Fruit fly (Drosophila melanogaster) whole organism, wandering third instar larva: ENCODE results near the gene CG34462.
A peak's percentile ranks its signal among the peaks of the same experiment; 100 is the strongest.

Source experiments
- Abd-B ChIP-seq: fragments of >200 bp; optimal IDR thresholded peaks from 2 replicates; lab custom pipeline; 2017; ENCODE audit warnings: missing biosample characterization, missing genetic modification characterization
- CG32264 ChIP-seq: fragments of 200-800 bp; sonication (Bioruptor generic); optimal IDR thresholded peaks from 2 replicates; lab custom pipeline; 2016; ENCODE audit warnings: missing biosample characterization, missing genetic modification characterization
- CG9705 ChIP-seq: fragments of 200-800 bp; sonication (Bioruptor generic); optimal IDR thresholded peaks from 2 replicates; lab custom pipeline; 2018; ENCODE audit warnings: missing biosample characterization, mild to moderate bottlenecking, missing genetic modification characterization
- CrebA ChIP-seq: fragments of 200-800 bp; sonication (Bioruptor generic); optimal IDR thresholded peaks from 2 replicates; lab custom pipeline; 2016; ENCODE audit warnings: missing biosample characterization, mild to moderate bottlenecking, missing genetic modification characterization, borderline replicate concordance
- Dfd ChIP-seq: fragments of >200 bp; optimal IDR thresholded peaks from 2 replicates; lab custom pipeline; 2017; ENCODE audit warnings: missing biosample characterization, missing genetic modification characterization
- Dif ChIP-seq: fragments of 200-275, 200-300 bp; sonication (Bioruptor generic); optimal IDR thresholded peaks from 2 replicates; lab custom pipeline; 2018; ENCODE audit warnings: missing biosample characterization, missing genetic modification characterization; ENCODE audit not compliant: partially characterized antibody
- GATAd ChIP-seq: sonication (Bioruptor generic); optimal IDR thresholded peaks from 2 replicates; lab custom pipeline; 2016; ENCODE audit warnings: missing biosample characterization, missing genetic modification characterization
- HLH106 ChIP-seq: fragments of 200-800 bp; optimal IDR thresholded peaks from 3 replicates; lab custom pipeline; 2019; ENCODE audit warnings: missing biosample characterization, mild to moderate bottlenecking, missing genetic modification characterization, moderate library complexity
- Hnf4 ChIP-seq: fragments of 200-800 bp; sonication (Bioruptor generic); optimal IDR thresholded peaks from 2 replicates; lab custom pipeline; 2016; ENCODE audit warnings: missing biosample characterization, mild to moderate bottlenecking, missing genetic modification characterization
- Hr78 ChIP-seq: fragments of >200 bp; optimal IDR thresholded peaks from 2 replicates; lab custom pipeline; 2017; ENCODE audit warnings: missing biosample characterization, missing genetic modification characterization
- Hr83 ChIP-seq: fragments of 200-300 bp; sonication (Bioruptor generic); optimal IDR thresholded peaks from 2 replicates; lab custom pipeline; 2016; ENCODE audit warnings: missing biosample characterization, mild to moderate bottlenecking, missing genetic modification characterization, moderate library complexity; ENCODE audit not compliant: poor library complexity, severe bottlenecking
- Jra ChIP-seq: sonication (Bioruptor generic); optimal IDR thresholded peaks from 2 replicates; lab custom pipeline; 2016; ENCODE audit warnings: missing biosample characterization, missing genetic modification characterization
- Mio ChIP-seq: sonication (Bioruptor generic); optimal IDR thresholded peaks from 2 replicates; lab custom pipeline; 2016; ENCODE audit warnings: missing biosample characterization, missing genetic modification characterization
- Myc ChIP-seq: fragments of >200 bp; optimal IDR thresholded peaks from 2 replicates; lab custom pipeline; 2017
- N ChIP-seq: fragments of >200 bp; optimal IDR thresholded peaks from 2 replicates; lab custom pipeline; 2018; ENCODE audit warnings: missing biosample characterization, missing external identifiers, missing genetic modification characterization
- OdsH ChIP-seq: fragments of 200-800 bp; sonication (Bioruptor generic); optimal IDR thresholded peaks from 2 replicates; lab custom pipeline; 2016; ENCODE audit warnings: missing biosample characterization, mild to moderate bottlenecking, missing genetic modification characterization
- Rel ChIP-seq, 2 experiments: fragments of 200-800 bp; sonication (Bioruptor generic) in 1 of 2; optimal IDR thresholded peaks; 2 replicates in 1 of 2; 3 replicates in 1 of 2; lab custom pipeline; 2016 to 2019; ENCODE audit warnings: mild to moderate bottlenecking in 2 of 2, missing biosample characterization in 2 of 2, missing genetic modification characterization in 2 of 2, moderate library complexity in 1 of 2
- Sp1 ChIP-seq: fragments of 200-800 bp; sonication (Bioruptor generic); optimal IDR thresholded peaks from 3 replicates; lab custom pipeline; 2019; ENCODE audit warnings: missing biosample characterization, mild to moderate bottlenecking, missing genetic modification characterization, moderate library complexity
- Vsx2 ChIP-seq: fragments of 200-300, 225-300 bp; sonication (Bioruptor generic); optimal IDR thresholded peaks from 2 replicates; lab custom pipeline; 2018; ENCODE audit warnings: missing biosample characterization, missing genetic modification characterization; ENCODE audit not compliant: partially characterized antibody
- br ChIP-seq: fragments of 200-800 bp; sonication (Bioruptor generic); optimal IDR thresholded peaks from 2 replicates; lab custom pipeline; 2016; ENCODE audit warnings: missing biosample characterization, missing genetic modification characterization
- brk ChIP-seq: fragments of 200-800 bp; sonication (Bioruptor generic); optimal IDR thresholded peaks from 2 replicates; lab custom pipeline; 2016; ENCODE audit warnings: missing biosample characterization, mild to moderate bottlenecking, missing genetic modification characterization
- dl ChIP-seq, 2 experiments: fragments of 175-275, 200-275 bp in 1 of 2; fragments of 200-275 bp in 1 of 2; sonication (Bioruptor generic); optimal IDR thresholded peaks; lab custom pipeline; 2018; ENCODE audit warnings: mild to moderate bottlenecking in 2 of 2, missing biosample characterization in 2 of 2, missing genetic modification characterization in 2 of 2, moderate library complexity in 2 of 2; ENCODE audit not compliant: partially characterized antibody in 2 of 2, insufficient read depth in 1 of 2
- dmrt93B ChIP-seq: fragments of 200-800 bp; sonication (Bioruptor generic); optimal IDR thresholded peaks from 2 replicates; lab custom pipeline; 2018; ENCODE audit warnings: missing biosample characterization, mild to moderate bottlenecking, missing genetic modification characterization
- dsf ChIP-seq: sonication (Bioruptor generic); optimal IDR thresholded peaks from 2 replicates; lab custom pipeline; 2016; ENCODE audit warnings: missing biosample characterization, missing genetic modification characterization, borderline replicate concordance
- ey ChIP-seq: fragments of 200-800 bp; sonication (Bioruptor generic); optimal IDR thresholded peaks from 2 replicates; lab custom pipeline; 2016; ENCODE audit warnings: missing biosample characterization, missing genetic modification characterization
- foxo ChIP-seq, 2 experiments: fragments of 200-800 bp; sonication (Bioruptor generic); optimal IDR thresholded peaks; 2 replicates in 1 of 2; 3 replicates in 1 of 2; lab custom pipeline; 2016 to 2017; ENCODE audit warnings: missing biosample characterization in 2 of 2, missing genetic modification characterization in 2 of 2
- fru ChIP-seq: fragments of 200-800 bp; sonication (Bioruptor generic); optimal IDR thresholded peaks from 3 replicates; lab custom pipeline; 2016; ENCODE audit warnings: missing biosample characterization, mild to moderate bottlenecking, missing genetic modification characterization
- h ChIP-seq: fragments of 200-800 bp; sonication (Bioruptor generic); optimal IDR thresholded peaks from 3 replicates; lab custom pipeline; 2016; ENCODE audit warnings: missing biosample characterization, mild to moderate bottlenecking, missing genetic modification characterization
- jim ChIP-seq: fragments of 175-275, 200-325 bp; sonication (Bioruptor generic); optimal IDR thresholded peaks from 2 replicates; lab custom pipeline; 2016; ENCODE audit warnings: missing biosample characterization, mild to moderate bottlenecking, missing genetic modification characterization
- lola ChIP-seq: fragments of >200 bp; optimal IDR thresholded peaks from 2 replicates; lab custom pipeline; 2017; ENCODE audit warnings: missing biosample characterization, missing genetic modification characterization
- pan ChIP-seq: fragments of >200 bp; optimal IDR thresholded peaks from 2 replicates; lab custom pipeline; 2017
- psq ChIP-seq: fragments of 200-800 bp; sonication (Bioruptor generic); optimal IDR thresholded peaks from 3 replicates; lab custom pipeline; 2017; ENCODE audit warnings: missing biosample characterization, mild to moderate bottlenecking, missing genetic modification characterization, moderate library complexity
- rgr ChIP-seq: fragments of 200-800 bp; sonication (Bioruptor generic); optimal IDR thresholded peaks from 3 replicates; lab custom pipeline; 2016; ENCODE audit warnings: missing biosample characterization, mild to moderate bottlenecking, missing genetic modification characterization
- sage ChIP-seq: fragments of 200-800 bp; sonication (Bioruptor generic); optimal IDR thresholded peaks from 2 replicates; lab custom pipeline; 2016; ENCODE audit warnings: missing biosample characterization, mild to moderate bottlenecking, missing genetic modification characterization
- sv ChIP-seq: fragments of 200-800 bp; sonication (Bioruptor generic); optimal IDR thresholded peaks from 3 replicates; lab custom pipeline; 2016; ENCODE audit warnings: missing biosample characterization, missing genetic modification characterization
- tai ChIP-seq: sonication (Bioruptor generic); optimal IDR thresholded peaks from 2 replicates; lab custom pipeline; 2016; ENCODE audit warnings: missing biosample characterization, missing genetic modification characterization
- usp ChIP-seq: fragments of >200 bp; optimal IDR thresholded peaks from 2 replicates; lab custom pipeline; 2017; ENCODE audit warnings: missing biosample characterization, missing genetic modification characterization
- woc ChIP-seq: sonication (Bioruptor generic); optimal IDR thresholded peaks from 2 replicates; lab custom pipeline; 2016; ENCODE audit warnings: missing biosample characterization, mild to moderate bottlenecking, missing genetic modification characterization

The CG34462 gene

DNA sequence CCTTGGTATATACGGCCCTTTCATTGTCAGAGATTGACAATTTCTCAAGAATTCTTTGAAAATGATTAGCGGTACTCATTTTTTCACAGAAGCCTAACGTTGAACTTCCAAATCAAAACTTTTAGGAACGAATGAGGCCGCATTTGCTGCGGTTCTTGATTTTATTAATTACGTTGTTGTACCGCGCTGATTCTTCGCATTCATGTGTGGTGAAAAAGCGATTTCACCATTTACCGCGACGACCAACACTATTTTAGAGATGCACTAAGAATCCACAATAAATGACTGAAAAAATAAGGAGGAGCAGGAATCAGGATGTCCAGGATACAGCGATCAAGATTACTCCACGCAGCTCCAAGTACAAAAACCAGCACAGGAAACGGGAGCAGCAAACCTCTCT, 24.5 kb upstream of the CG34462 start, which contains the start of the genes CG7194 and Sbp2:
TSS of gene CG7194 (minus strand) at position 148 of the 400 bp plus-strand sequence.
TSS of gene Sbp2 (plus strand) at position 246 of the 400 bp plus-strand sequence.
- no peak for TF ChIP-seq tai (GFP tag; lab: Kevin White, UChicago)
- peak; percentile 7 for TF ChIP-seq psq
- no peak for TF ChIP-seq lola (GFP tag; lab: Kevin White, UChicago)
- peak; percentile 12 for TF ChIP-seq rgr
- no peak for TF ChIP-seq ey (GFP tag; lab: Kevin White, UChicago)
- no peak for TF ChIP-seq woc
- TF ChIP-seq Hnf4, result no peak
- no peak for TF ChIP-seq Vsx2
- no peak for TF ChIP-seq N (GFP tag; lab: Kevin White, UChicago)
- peak; percentile 27 for TF ChIP-seq Myc (lab: Kevin White, UChicago)

DNA sequence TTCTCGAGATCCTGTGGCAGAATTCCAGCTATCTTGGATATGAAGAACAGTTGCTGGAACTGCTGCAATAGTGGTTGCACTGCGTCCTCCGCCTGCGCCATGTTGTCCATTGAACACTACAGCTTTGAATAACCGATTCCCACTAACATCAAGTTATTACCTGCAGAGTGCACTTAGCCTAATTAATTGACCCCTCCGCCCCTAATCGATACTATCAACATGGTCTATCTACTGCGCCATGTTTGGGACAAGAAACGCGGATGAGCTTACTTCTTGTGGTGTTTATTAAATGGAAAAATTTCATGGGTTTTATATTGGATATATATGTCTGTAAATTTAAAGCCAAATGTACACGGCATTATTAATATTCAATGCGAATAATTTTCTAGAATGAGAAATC, 21.5 kb upstream of the CG34462 start, which contains the start of gene Gr66a:
TSS of gene Gr66a (minus strand) at position 101 of the 400 bp plus-strand sequence.
- TF ChIP-seq Hnf4 (no peak), ey (GFP tag; lab: Kevin White, UChicago) (no peak), Dif (no peak), Hr83 (GFP tag; lab: Kevin White, UChicago) (no peak), br (no peak), lola (GFP tag; lab: Kevin White, UChicago) (no peak), Jra (GFP tag; lab: Kevin White, UChicago) (no peak), HLH106 (no peak), OdsH (GFP tag; lab: Kevin White, UChicago) (no peak), Hr78 (no peak), Abd-B (no peak), jim (no peak), Mio (GFP tag; lab: Kevin White, UChicago) (no peak), h (no peak)
- TF ChIP-seq, all 38 proteins: peak for 0

DNA sequence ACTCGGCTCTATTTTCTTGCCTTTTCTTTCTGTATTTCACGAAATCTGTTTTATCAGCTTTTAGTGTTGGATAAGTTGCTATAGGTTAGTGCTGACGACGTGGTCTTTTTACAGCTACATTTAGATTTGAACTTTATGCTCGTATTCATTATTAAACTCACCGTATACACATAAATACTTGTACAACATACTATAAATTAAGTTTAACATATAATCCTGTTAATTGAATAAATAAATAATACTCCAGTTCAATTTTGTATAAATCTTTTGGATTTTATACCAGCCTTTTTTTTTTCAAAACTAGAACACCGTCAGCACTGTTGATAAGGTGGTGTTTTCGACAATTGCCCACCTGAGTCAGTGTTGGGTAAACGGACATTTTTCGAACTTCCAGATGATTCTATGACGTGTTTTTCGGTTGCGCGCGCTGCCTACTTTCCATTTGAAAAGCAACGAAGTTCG, 19.5 kb upstream of the CG34462 start, which contains the start of gene BI-1:
TSS of gene BI-1 (minus strand) at position 51 of the 462 bp plus-strand sequence.
- TF ChIP-seq CG9705 (GFP tag; lab: Kevin White, UChicago), result peak; percentile 69
- no peak for TF ChIP-seq CG32264 (GFP tag; lab: Kevin White, UChicago)
- TF ChIP-seq foxo (GFP tag; optimal IDR thresholded peaks at IDR 0.05; lab: Kevin White, UChicago), result peak in 1 of 2 experiments; percentile 83
- TF ChIP-seq pan (lab: Kevin White, UChicago), result no peak
- TF ChIP-seq brk, result peak; percentile 64
- TF ChIP-seq woc, result peak; percentile 86
- no peak for TF ChIP-seq dmrt93B (GFP tag; lab: Kevin White, UChicago)
- TF ChIP-seq Hr83 (GFP tag; lab: Kevin White, UChicago), result no peak
- peak; percentile 68 for TF ChIP-seq Hnf4
- TF ChIP-seq GATAd (GFP tag; lab: Kevin White, UChicago), result no peak
- TF ChIP-seq psq, result peak; percentile 75
- TF ChIP-seq CrebA (GFP tag; lab: Kevin White, UChicago), result no peak
- peak; percentile 84 for TF ChIP-seq fru
- peak; percentile 63 for TF ChIP-seq Jra (GFP tag; lab: Kevin White, UChicago)
- TF ChIP-seq OdsH (GFP tag; lab: Kevin White, UChicago), result peak; percentile 44
- TF ChIP-seq Sp1 (GFP tag; lab: Kevin White, UChicago), result peak; percentile 79
- peak; percentile 80 for TF ChIP-seq h
- TF ChIP-seq rgr, result peak; percentile 78
- no peak for TF ChIP-seq Mio (GFP tag; lab: Kevin White, UChicago)
- no peak for TF ChIP-seq jim
- TF ChIP-seq tai (GFP tag; lab: Kevin White, UChicago), result no peak
- no peak for TF ChIP-seq usp (GFP tag; lab: Kevin White, UChicago)
- peak; percentile 69 for TF ChIP-seq br
- no peak for TF ChIP-seq Dfd (GFP tag; lab: Kevin White, UChicago)
- TF ChIP-seq sv (GFP tag; lab: Kevin White, UChicago), result peak; percentile 29
- peak; percentile 79 for TF ChIP-seq HLH106
- peak; percentile 7 for TF ChIP-seq sage (GFP tag; lab: Kevin White, UChicago)
- TF ChIP-seq lola (GFP tag; lab: Kevin White, UChicago), result no peak
- no peak for TF ChIP-seq Abd-B
- TF ChIP-seq Rel (GFP tag; optimal IDR thresholded peaks at IDR 0.05; lab: Kevin White, UChicago), result no peak
- TF ChIP-seq Rel (tag; optimal IDR thresholded peaks at IDR 0.05; lab: Kevin White, UChicago), result peak; percentile 56
- no peak for TF ChIP-seq dl (GFP tag; optimal IDR thresholded peaks at IDR 0.05; lab: Kevin White, UChicago; ENCODE audit: insufficient read depth in 1 of 2, partially characterized antibody in 2 of 2)
- TF ChIP-seq Hr78, result no peak
- TF ChIP-seq ey (GFP tag; lab: Kevin White, UChicago), result peak; percentile 25
- no peak for TF ChIP-seq Dif
- no peak for TF ChIP-seq Vsx2
- TF ChIP-seq N (GFP tag; lab: Kevin White, UChicago), result no peak
- peak; percentile 21 for TF ChIP-seq dsf (GFP tag; lab: Kevin White, UChicago)
- peak; percentile 99 for TF ChIP-seq Myc (lab: Kevin White, UChicago)
